Worm (Caenorhabditis elegans) whole organism, young adult: ENCODE measurements around the gene txt-8.
"Not testable (repeated sequence)": the region's sequence is repeated elsewhere in the genome, so short reads cannot be mapped to it uniquely, and the experiment has no call there.

ENCODE experiments used
- B0035.1 ChIP-seq: sonication (generic microtip); optimal IDR thresholded peaks from 2 replicates; lab custom pipeline; 2016; ENCODE audit warnings: missing genetic modification characterization, mild to moderate bottlenecking, missing compliant biosample characterization, missing genotype, missing genetic modification reagents
- C17E4.6 ChIP-seq: fragments of 200-800 bp; sonication (Bioruptor generic); IDR thresholded peaks from 2 replicates; pipeline ENCODE4 v1.3.6; 2022; ENCODE audit warnings: missing genetic modification reagents, missing genetic modification characterization, missing compliant biosample characterization
- D2030.7 ChIP-seq: fragments of 200-800 bp; sonication (Bioruptor generic); IDR thresholded peaks from 2 replicates; pipeline ENCODE4 v1.3.6; 2022; ENCODE audit warnings: missing genetic modification reagents, missing genetic modification characterization, missing compliant biosample characterization
- F57C9.4 ChIP-seq: sonication (generic microtip); optimal IDR thresholded peaks from 2 replicates; lab custom pipeline; 2017; ENCODE audit warnings: mild to moderate bottlenecking, missing genetic modification characterization, missing compliant biosample characterization
- T07F8.4 ChIP-seq: sonication (generic microtip); optimal IDR thresholded peaks from 2 replicates; lab custom pipeline; 2016; ENCODE audit warnings: mild to moderate bottlenecking, missing genetic modification characterization, moderate library complexity, missing compliant biosample characterization
- Y53F4B.3 ChIP-seq: fragments of 200-800 bp; sonication (Bioruptor generic); IDR thresholded peaks from 2 replicates; pipeline ENCODE4 v1.3.6; 2022; ENCODE audit warnings: missing genetic modification reagents, missing genetic modification characterization, missing compliant biosample characterization
- Y53G8AR.9 ChIP-seq: fragments of 200-800 bp; sonication (Bioruptor generic); conservative IDR thresholded peaks from 2 replicates; pipeline ENCODE4 v1.3.6; 2022; ENCODE audit warnings: missing genetic modification reagents, missing genetic modification characterization, missing compliant biosample characterization
- Y67H2A.10 ChIP-seq: fragments of 200-800 bp; sonication (Bioruptor generic); conservative IDR thresholded peaks from 2 replicates; pipeline ENCODE4 v1.3.6; 2022; ENCODE audit warnings: missing genetic modification reagents, missing genetic modification characterization, missing compliant biosample characterization
- Y95B8A.8 ChIP-seq: fragments of 200-800 bp; sonication (Bioruptor generic); IDR thresholded peaks from 2 replicates; pipeline ENCODE4 v1.3.6; 2022; ENCODE audit warnings: missing genetic modification reagents, missing genetic modification characterization, missing compliant biosample characterization
- aptf-2 ChIP-seq: fragments of 200-800 bp; sonication (Bioruptor generic); conservative IDR thresholded peaks from 2 replicates; pipeline ENCODE4 v1.3.6; 2022; ENCODE audit warnings: missing genetic modification reagents, missing genetic modification characterization, missing compliant biosample characterization
- cebp-1 ChIP-seq, 2 experiments: fragments of 200-800 bp in 1 of 2; sonication (Bioruptor generic) in 1 of 2; sonication (generic microtip) in 1 of 2; IDR thresholded peaks in 1 of 2; optimal IDR thresholded peaks in 1 of 2; 2 replicates each; pipeline versions ENCODE4 v1.3.6 to Lab custom; 2017 to 2022; ENCODE audit warnings: missing compliant biosample characterization in 2 of 2, missing genetic modification characterization in 2 of 2, mild to moderate bottlenecking in 1 of 2, missing genetic modification reagents in 1 of 2, moderate library complexity in 1 of 2
- cebp-2 ChIP-seq: fragments of 200-800 bp; sonication (Bioruptor generic); IDR thresholded peaks from 2 replicates; pipeline ENCODE4 v1.3.6; 2022; ENCODE audit warnings: missing genetic modification characterization, missing compliant biosample characterization
- ceh-40 ChIP-seq: fragments of 200-800 bp; sonication (Bioruptor generic); IDR thresholded peaks from 2 replicates; pipeline ENCODE4 v1.3.6; 2022; ENCODE audit warnings: missing genetic modification characterization, missing compliant biosample characterization
- chd-7 ChIP-seq: sonication (generic microtip); optimal IDR thresholded peaks from 2 replicates; lab custom pipeline; 2016; ENCODE audit warnings: mild to moderate bottlenecking, missing genetic modification characterization, moderate library complexity, missing compliant biosample characterization
- die-1 ChIP-seq: sonication (generic microtip); optimal IDR thresholded peaks from 2 replicates; lab custom pipeline; 2016; ENCODE audit warnings: missing genotype, mild to moderate bottlenecking, missing genetic modification characterization, missing compliant biosample characterization
- efl-1 ChIP-seq: fragments of 150-350 bp; optimal IDR thresholded peaks from 2 replicates; lab custom pipeline; 2014; ENCODE audit warnings: missing biosample characterization, missing genetic modification reagents, missing genetic modification characterization
- egl-44 ChIP-seq: fragments of 200-800 bp; sonication (Bioruptor generic); IDR thresholded peaks from 2 replicates; pipeline ENCODE4 v1.3.6; 2022; ENCODE audit warnings: missing genetic modification reagents, missing genetic modification characterization, missing compliant biosample characterization
- hmg-1.2 ChIP-seq: fragments of 200-800 bp; sonication (Bioruptor generic); IDR thresholded peaks from 2 replicates; pipeline ENCODE4 v1.3.6; 2022; ENCODE audit warnings: missing genetic modification reagents, missing genetic modification characterization, missing compliant biosample characterization
- hsf-1 ChIP-seq: fragments of 200-800 bp; sonication (Bioruptor generic); IDR thresholded peaks from 2 replicates; pipeline ENCODE4 v1.3.6; 2022; ENCODE audit warnings: missing genetic modification reagents, missing genetic modification characterization, missing compliant biosample characterization
- let-526 ChIP-seq: fragments of 200-800 bp; sonication (Bioruptor generic); IDR thresholded peaks from 2 replicates; pipeline ENCODE4 v1.3.6; 2022; ENCODE audit warnings: missing genetic modification reagents, missing genetic modification characterization, missing compliant biosample characterization
- let-607 ChIP-seq, 2 experiments: fragments of 200-800 bp in 1 of 2; sonication (Bioruptor generic) in 1 of 2; sonication (generic microtip) in 1 of 2; optimal IDR thresholded peaks; 2 replicates each; lab custom pipeline; 2016 to 2018; ENCODE audit warnings: mild to moderate bottlenecking in 2 of 2, missing compliant biosample characterization in 2 of 2, missing genetic modification characterization in 2 of 2, moderate library complexity in 2 of 2, missing genotype in 1 of 2
- lin-26 ChIP-seq: fragments of 200-800 bp; sonication (Bioruptor generic); IDR thresholded peaks from 2 replicates; pipeline ENCODE4 v1.3.6; 2022; ENCODE audit warnings: missing genetic modification reagents, missing genetic modification characterization, missing compliant biosample characterization
- lin-35 ChIP-seq, 3 experiments: fragments of 150-350 bp in 2 of 3; sonication (generic microtip) in 1 of 3; optimal IDR thresholded peaks; 2 replicates each; lab custom pipeline; 2014 to 2018; ENCODE audit warnings: missing biosample characterization in 3 of 3, missing genetic modification characterization in 3 of 3, missing genetic modification reagents in 3 of 3
- madf-10 ChIP-seq: sonication (generic microtip); optimal IDR thresholded peaks from 2 replicates; lab custom pipeline; 2016; ENCODE audit warnings: mild to moderate bottlenecking, missing genetic modification characterization, missing compliant biosample characterization
- madf-8 ChIP-seq: fragments of 200-800 bp; sonication (Bioruptor generic); conservative IDR thresholded peaks from 2 replicates; pipeline ENCODE4 v1.3.6; 2022; ENCODE audit warnings: missing genetic modification reagents, missing genetic modification characterization, missing compliant biosample characterization
- mes-4 ChIP-seq: sonication (generic microtip); optimal IDR thresholded peaks from 2 replicates; lab custom pipeline; 2016; ENCODE audit warnings: missing genotype, missing genetic modification characterization, missing compliant biosample characterization
- nhr-120 ChIP-seq: fragments of 200-800 bp; sonication (Bioruptor generic); IDR thresholded peaks from 2 replicates; pipeline ENCODE4 v1.3.6; 2022; ENCODE audit warnings: missing genetic modification characterization, missing compliant biosample characterization
- nhr-179 ChIP-seq: sonication (generic microtip); optimal IDR thresholded peaks from 2 replicates; lab custom pipeline; 2016; ENCODE audit warnings: mild to moderate bottlenecking, missing genetic modification characterization, missing compliant biosample characterization
- nhr-80 ChIP-seq: sonication (generic microtip); optimal IDR thresholded peaks from 2 replicates; lab custom pipeline; 2016; ENCODE audit warnings: missing genetic modification characterization, missing compliant biosample characterization
- nhr-90 ChIP-seq: sonication (generic microtip); optimal IDR thresholded peaks from 2 replicates; lab custom pipeline; 2016; ENCODE audit warnings: missing genotype, mild to moderate bottlenecking, missing genetic modification characterization, missing compliant biosample characterization
- rcor-1 ChIP-seq: fragments of 200-800 bp; sonication (Bioruptor generic); IDR thresholded peaks from 2 replicates; pipeline ENCODE4 v1.3.6; 2022; ENCODE audit warnings: missing genetic modification reagents, missing genetic modification characterization, missing compliant biosample characterization
- rec-8 ChIP-seq, 2 experiments: sonication (generic microtip); optimal IDR thresholded peaks; 2 replicates each; lab custom pipeline; 2016; ENCODE audit warnings: mild to moderate bottlenecking in 2 of 2, missing genetic modification characterization in 2 of 2, missing genetic modification reagents in 2 of 2, missing genotype in 2 of 2, missing biosample characterization in 1 of 2, missing compliant biosample characterization in 1 of 2, moderate library complexity in 1 of 2
- sdz-38 ChIP-seq: sonication (generic microtip); optimal IDR thresholded peaks from 2 replicates; lab custom pipeline; 2016; ENCODE audit warnings: missing genotype, missing genetic modification characterization, missing compliant biosample characterization
- snpc-1.1 ChIP-seq: sonication (generic microtip); optimal IDR thresholded peaks from 2 replicates; lab custom pipeline; 2017; ENCODE audit warnings: missing genetic modification characterization, mild to moderate bottlenecking, missing compliant biosample characterization, antibody characterized with exemption, moderate library complexity, missing genotype, missing genetic modification reagents; ENCODE audit not compliant: insufficient read depth
- snpc-4 ChIP-seq, 5 experiments: fragments of 150-350 bp in 1 of 5; sonication (generic microtip) in 4 of 5; optimal IDR thresholded peaks; 2 replicates each; lab custom pipeline; 2014 to 2018; ENCODE audit warnings: missing genetic modification characterization in 5 of 5, missing biosample characterization in 3 of 5, antibody characterized with exemption in 2 of 5, mild to moderate bottlenecking in 2 of 5, missing compliant biosample characterization in 2 of 5, missing genotype in 2 of 5, moderate library complexity in 2 of 5, missing genetic modification reagents in 1 of 5
- zfh-2 ChIP-seq: fragments of 200-800 bp; sonication (Bioruptor generic); conservative IDR thresholded peaks from 2 replicates; pipeline ENCODE4 v1.3.6; 2022; ENCODE audit warnings: missing genetic modification reagents, missing genetic modification characterization, missing compliant biosample characterization
- ztf-18 ChIP-seq: sonication (generic microtip); optimal IDR thresholded peaks from 2 replicates; lab custom pipeline; 2016; ENCODE audit warnings: missing genotype, mild to moderate bottlenecking, missing genetic modification characterization, missing compliant biosample characterization
- ztf-25 ChIP-seq: fragments of 200-800 bp; sonication (Bioruptor generic); IDR thresholded peaks from 2 replicates; pipeline ENCODE4 v1.3.6; 2022; ENCODE audit warnings: missing genetic modification reagents, missing genetic modification characterization, missing compliant biosample characterization

The txt-8 gene

DNA sequence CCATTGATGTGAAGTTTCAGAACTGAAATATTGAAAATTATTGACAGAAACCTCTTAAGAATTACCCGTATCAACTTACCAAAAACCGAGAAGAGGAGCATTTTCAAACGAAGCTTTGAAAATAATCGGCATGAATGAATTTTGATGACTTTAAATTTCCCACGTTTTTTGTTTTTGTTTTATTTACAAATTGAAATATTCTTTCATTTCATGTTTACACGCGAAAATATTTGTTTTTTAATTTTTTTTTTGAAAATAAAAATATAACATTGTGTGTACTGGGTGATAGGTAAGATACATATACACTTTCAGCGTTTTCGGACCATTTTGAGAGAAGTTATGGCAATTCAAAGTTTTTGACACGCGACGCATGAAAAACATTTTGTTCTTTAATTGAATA, 18.5 kb upstream of the txt-8 start, which contains the start of gene Y51A2B.9:
Y51A2B.9 (minus strand) TSS at position 101 of the 400 bp plus-strand sequence.
- TF ChIP-seq Y53G8AR.9 (GFP tag; lab: Robert Waterston, UW) (no peak), ceh-40 (no peak), T07F8.4 (tag; lab: Kevin White, UChicago) (no peak), egl-44 (GFP tag; lab: Robert Waterston, UW) (no peak), Y95B8A.8 (GFP tag; lab: Robert Waterston, UW) (no peak), hmg-1.2 (GFP tag; lab: Robert Waterston, UW) (no peak), let-607 (tag; optimal IDR thresholded peaks at IDR 0.05; lab: Kevin White, UChicago) (no peak), chd-7 (tag; lab: Kevin White, UChicago) (no peak), B0035.1 (tag; lab: Kevin White, UChicago) (no peak), mes-4 (tag; lab: Kevin White, UChicago) (no peak), Y67H2A.10 (no peak), let-526 (no peak)

DNA sequence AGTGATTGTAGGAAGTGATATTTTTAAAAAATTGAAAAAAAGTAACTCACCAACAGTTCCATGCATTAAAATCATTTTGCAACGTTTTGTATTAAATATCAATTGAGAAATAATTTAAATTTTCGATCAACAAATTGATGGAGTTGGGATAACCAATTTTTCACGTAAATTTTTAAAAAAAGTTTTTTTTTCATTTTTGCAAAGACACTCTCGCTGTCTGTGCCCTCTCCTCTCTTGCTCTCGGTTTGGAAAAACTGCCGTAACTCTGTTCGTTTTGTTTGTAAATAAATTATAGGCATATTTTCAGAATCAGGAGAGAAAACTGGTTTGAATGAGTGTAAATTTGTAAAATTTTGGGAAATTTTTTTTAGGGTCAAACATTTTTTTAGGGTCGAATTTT, 16.3 kb upstream of the txt-8 start, which contains the start of gene Y51A2B.16:
Y51A2B.16 (minus strand) TSS at position 101 of the 400 bp plus-strand sequence.
- TF ChIP-seq F57C9.4 (tag; lab: Kevin White, UChicago) (no peak), efl-1 (no peak), B0035.1 (tag; lab: Kevin White, UChicago) (no peak), hsf-1 (GFP tag; lab: Robert Waterston, UW) (no peak), nhr-179 (tag; lab: Kevin White, UChicago) (no peak), cebp-1 (GFP tag; IDR thresholded peaks at IDR 0.05; lab: Robert Waterston, UW) (no peak), cebp-1 (tag; optimal IDR thresholded peaks at IDR 0.05; lab: Kevin White, UChicago) (no peak), nhr-120 (GFP tag; lab: Robert Waterston, UW) (no peak), rec-8 (tag; optimal IDR thresholded peaks at IDR 0.05; lab: Kevin White, UChicago) (no peak), aptf-2 (no peak)

DNA sequence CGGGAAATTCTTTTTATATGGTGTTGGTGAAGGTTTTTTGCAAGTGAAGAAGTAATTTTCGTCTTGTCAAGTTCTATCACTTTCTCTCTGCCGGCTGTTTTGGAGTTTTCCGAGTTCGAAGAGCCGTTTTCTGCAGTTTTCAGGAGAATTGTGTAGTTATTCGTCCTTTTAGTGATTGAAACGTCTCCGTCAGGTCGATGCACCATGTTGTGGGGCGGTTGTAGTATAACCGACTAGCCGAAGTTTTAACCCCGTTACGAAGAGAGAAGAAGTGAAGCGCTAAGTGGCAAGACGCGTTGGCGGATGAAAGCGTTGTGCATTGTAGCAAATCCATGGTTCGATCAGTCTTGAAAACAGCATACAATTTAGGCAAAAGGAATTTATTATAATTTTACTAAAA, 11.4 kb upstream of the txt-8 start:
- TF ChIP-seq D2030.7 (GFP tag; lab: Robert Waterston, UW) (no peak), nhr-80 (no peak)

DNA sequence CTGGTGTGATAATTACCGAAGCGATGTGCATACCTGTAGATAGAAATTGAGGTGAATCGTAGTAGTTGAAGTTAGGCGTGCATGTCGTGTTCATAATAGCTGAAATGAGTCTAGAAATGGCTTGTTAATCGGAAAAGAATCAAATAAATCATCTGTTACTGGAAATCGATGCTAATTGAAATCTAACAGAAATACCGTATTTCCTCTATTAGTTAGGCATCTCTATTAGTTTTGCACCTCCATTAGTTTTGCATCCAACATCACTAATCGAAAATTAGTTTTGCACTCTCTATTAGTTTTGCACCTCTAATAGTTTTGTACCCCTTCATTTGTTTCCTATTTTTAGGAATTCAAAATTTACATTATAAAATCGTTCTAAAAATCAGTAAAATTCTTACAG, 9.4 kb upstream of the txt-8 start, which contains the start of gene srh-209:
srh-209 (minus strand) TSS at position 101 of the 400 bp plus-strand sequence.
- TF ChIP-seq die-1 (tag; lab: Kevin White, UChicago); B0035.1 (tag; lab: Kevin White, UChicago); cebp-2 (GFP tag; lab: Robert Waterston, UW): not testable (repeated sequence)

DNA sequence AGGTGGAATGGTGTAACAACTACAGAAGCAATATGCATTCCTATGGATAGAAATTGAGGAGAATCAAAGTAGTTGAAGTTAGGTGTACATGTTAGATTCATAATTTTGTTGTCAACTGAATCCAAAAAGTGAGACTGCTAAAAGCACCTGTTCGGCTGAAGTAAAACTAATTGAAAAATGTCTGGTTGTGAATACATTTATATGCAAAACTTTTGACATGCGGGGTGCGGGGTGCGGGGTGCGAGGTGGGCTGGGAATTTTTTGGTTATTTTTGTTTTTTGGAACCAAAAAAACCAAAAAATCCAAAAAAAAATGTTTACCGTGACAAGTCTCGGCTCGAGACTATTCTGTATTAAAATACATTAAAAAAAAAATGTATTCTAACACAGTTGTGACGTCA, 4.0 kb upstream of the txt-8 start, which contains the start of gene srh-207:
srh-207 (minus strand) TSS at position 101 of the 400 bp plus-strand sequence.
- TF ChIP-seq madf-8 (GFP tag; lab: Robert Waterston, UW) (no peak), lin-26 (GFP tag; lab: Robert Waterston, UW) (no peak), zfh-2 (GFP tag; lab: Robert Waterston, UW) (no peak)

DNA sequence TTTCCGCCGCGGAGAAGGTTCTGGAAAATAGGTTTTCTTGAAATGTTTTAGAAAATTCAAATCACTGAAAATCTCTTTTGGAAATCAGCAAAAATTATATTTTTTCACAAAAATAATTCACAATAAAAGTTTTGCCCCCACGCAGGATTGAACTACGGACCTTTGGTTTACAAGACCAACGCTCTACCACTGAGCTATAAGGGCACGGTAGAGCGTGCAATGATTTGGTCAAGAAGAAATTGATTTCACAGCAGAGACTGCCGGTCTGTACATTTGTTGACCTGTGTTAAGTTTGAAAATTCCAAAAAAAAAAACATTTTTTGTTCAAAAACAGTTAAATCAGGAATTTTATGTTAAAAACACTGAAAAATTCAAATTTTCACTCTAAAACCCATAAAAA, 1.8 kb upstream of the txt-8 start:
- TF ChIP-seq madf-10 (peak; percentile 9), ztf-25 (GFP tag; lab: Robert Waterston, UW) (peak; percentile 81; the same call in 1 of the 2 replicates), nhr-179 (tag; lab: Kevin White, UChicago) (no peak), snpc-1.1 (tag; lab: Kevin White, UChicago) (peak; percentile 44), nhr-120 (GFP tag; lab: Robert Waterston, UW) (no peak), Y53F4B.3 (GFP tag; lab: Robert Waterston, UW) (no peak; the same call in 1 of the 2 replicates), lin-35 (GFP tag; optimal IDR thresholded peaks at IDR 0.05; lab: Kevin White, UChicago) (peak in 1 of 3 experiments; percentile 56), nhr-90 (tag; lab: Kevin White, UChicago) (peak; percentile 52), C17E4.6 (peak; percentile 54; the same call in 1 of the 2 replicates), rcor-1 (GFP tag; lab: Robert Waterston, UW) (peak; percentile 28; the same call in 1 of the 2 replicates), sdz-38 (tag; lab: Kevin White, UChicago) (no peak), snpc-4 (GFP tag; optimal IDR thresholded peaks at IDR 0.05; lab: Kevin White, UChicago) (peak; percentile 60), snpc-4 (tag; optimal IDR thresholded peaks at IDR 0.05; lab: Kevin White, UChicago) (peak in 2 of 4 experiments; percentile 18 to 74), ztf-18 (tag; lab: Kevin White, UChicago) (peak; percentile 66), efl-1 (no peak)
